Fruit fly (Drosophila melanogaster): Measurements from ENCODE around the gene gudu.

The gudu gene

dm6 chr2L:7424907-7425689, 36.8 kb downstream of the gudu start (continued):
- TF ChIP-seq knrl (GFP tag; IDR thresholded peaks at IDR 0.05; ENCODE audit: partially characterized antibody): no peak
- peak; percentile 59 to 74 for TF ChIP-seq Pdp1 (GFP tag; optimal IDR thresholded peaks at IDR 0.05)
- no peak for TF ChIP-seq CG1024 (GFP tag; IDR thresholded peaks at IDR 0.05)
- TF ChIP-seq eve (GFP tag; optimal IDR thresholded peaks at IDR 0.05): peak in 1 of 2 experiments; percentile 34
- peak; percentile 6 for TF ChIP-seq CG12942 (GFP tag; optimal IDR thresholded peaks at IDR 0.05)
- peak; percentile 62; the same call in 1 of the 2 replicates for TF ChIP-seq MBD-R2 (GFP tag; IDR thresholded peaks at IDR 0.05)
- no peak for TF ChIP-seq fru (optimal IDR thresholded peaks at IDR 0.05)
- TF ChIP-seq CG13775 (GFP tag; optimal IDR thresholded peaks at IDR 0.05): peak; percentile 70
- peak; percentile 64 for TF ChIP-seq HmgZ (tag; optimal IDR thresholded peaks at IDR 0.05)
- TF ChIP-seq CG7357 (GFP tag; IDR thresholded peaks at IDR 0.05): no peak
- no peak for TF ChIP-seq oc (tag; optimal IDR thresholded peaks at IDR 0.05)
- TF ChIP-seq CG9817 (tag; optimal IDR thresholded peaks at IDR 0.05): peak; percentile 58
- TF ChIP-seq CG17912 (GFP tag; optimal IDR thresholded peaks at IDR 0.05): no peak
- TF ChIP-seq NC2β (GFP tag; optimal IDR thresholded peaks at IDR 0.05): no peak
- TF ChIP-seq corto (GFP tag; optimal IDR thresholded peaks at IDR 0.05): peak; percentile 15
- TF ChIP-seq emc (GFP tag; optimal IDR thresholded peaks at IDR 0.05): peak; percentile 57
- peak; percentile 16 for TF ChIP-seq CG17568 (GFP tag; optimal IDR thresholded peaks at IDR 0.05)
- TF ChIP-seq CG10147 (GFP tag; optimal IDR thresholded peaks at IDR 0.05): peak; percentile 82
- peak; percentile 34 for TF ChIP-seq CG3995 (GFP tag; optimal IDR thresholded peaks at IDR 0.05)
- TF ChIP-seq Ets65A (GFP tag): peak; percentile 81
- peak; percentile 68 for TF ChIP-seq gsb (GFP tag; IDR thresholded peaks at IDR 0.05)
- TF ChIP-seq cwo (GFP tag; optimal IDR thresholded peaks at IDR 0.05): peak; percentile 8
- no peak for TF ChIP-seq CG10321 (GFP tag; IDR thresholded peaks at IDR 0.05)
- peak; percentile 22; the same call in 1 of the 2 replicates for TF ChIP-seq Xrp1 (GFP tag; IDR thresholded peaks at IDR 0.05)
- no peak for TF ChIP-seq tio (GFP tag; optimal IDR thresholded peaks at IDR 0.05)
- peak; percentile 26 for TF ChIP-seq eyg (GFP tag; optimal IDR thresholded peaks at IDR 0.05)
- peak; percentile 22 for TF ChIP-seq CG12659 (GFP tag; optimal IDR thresholded peaks at IDR 0.05)
- TF ChIP-seq D19B (GFP tag; optimal IDR thresholded peaks at IDR 0.05): peak; percentile 55
- TF ChIP-seq usp (GFP tag; optimal IDR thresholded peaks at IDR 0.05): no peak
- peak; percentile 9 for TF ChIP-seq CG11504 (tag; optimal IDR thresholded peaks at IDR 0.05)
- TF ChIP-seq pita (GFP tag; optimal IDR thresholded peaks at IDR 0.05): no peak
- no peak for TF ChIP-seq CG34376 (GFP tag; optimal IDR thresholded peaks at IDR 0.05)
- peak; percentile 93 for TF ChIP-seq CG32532 (GFP tag; IDR thresholded peaks at IDR 0.05)
- peak; percentile 50; the same call in 1 of the 2 replicates for TF ChIP-seq ham (GFP tag; IDR thresholded peaks at IDR 0.05)
- TF ChIP-seq CG12744 (GFP tag; optimal IDR thresholded peaks at IDR 0.05): peak; percentile 45
- no peak for TF ChIP-seq B-H2 (GFP tag; optimal IDR thresholded peaks at IDR 0.05)
- TF ChIP-seq tin (GFP tag; optimal IDR thresholded peaks at IDR 0.05): peak; percentile 26
- no peak for TF ChIP-seq Deaf1 (tag; optimal IDR thresholded peaks at IDR 0.05)
- TF ChIP-seq fd3F (GFP tag; optimal IDR thresholded peaks at IDR 0.05): peak; percentile 51
- peak; percentile 50 for TF ChIP-seq ftz-f1 (GFP tag; optimal IDR thresholded peaks at IDR 0.05)
- 0 out of 4 replicates have a peak, but pooled peaks have one; percentile 59 for TF ChIP-seq chinmo (GFP tag; IDR thresholded peaks at IDR 0.05; ENCODE audit: partially characterized antibody)
- TF ChIP-seq ash1 (GFP tag; optimal IDR thresholded peaks at IDR 0.05): no peak
- TF ChIP-seq luna (GFP tag; optimal IDR thresholded peaks at IDR 0.05): peak; percentile 76
- peak; percentile 84 for TF ChIP-seq CG11085 (GFP tag; IDR thresholded peaks at IDR 0.05)
- TF ChIP-seq unpg (GFP tag; optimal IDR thresholded peaks at IDR 0.05): peak; percentile 45
- peak; percentile 88 for TF ChIP-seq CG11456 (GFP tag; IDR thresholded peaks at IDR 0.05)
- peak; percentile 38 for TF ChIP-seq NfI (GFP tag; optimal IDR thresholded peaks at IDR 0.05)
- TF ChIP-seq CG2712 (tag; optimal IDR thresholded peaks at IDR 0.05): peak; percentile 30
- peak; percentile 81 for TF ChIP-seq CG14014 (GFP tag; IDR thresholded peaks at IDR 0.05)
- no peak for TF ChIP-seq CG5245 (GFP tag; optimal IDR thresholded peaks at IDR 0.05)

All from whole organism, embryonic.